Fruit fly (Drosophila melanogaster) whole organism, embryonic: ENCODE results near the gene witty.
A peak's percentile ranks its signal among the peaks of the same experiment; 100 is the strongest.

Source experiments
- Atf6 ChIP-seq: fragments of 200-800 bp; sonication (Bioruptor generic); IDR thresholded peaks from 2 replicates; pipeline ENCODE4 v1.3.6; 2022; ENCODE audit warnings: missing biosample characterization, missing genetic modification characterization
- BEAF-32 ChIP-seq: fragments of 200-800 bp; sonication (Bioruptor generic); optimal IDR thresholded peaks from 3 replicates; lab custom pipeline; 2017; ENCODE audit warnings: missing biosample characterization, missing genetic modification characterization, mild to moderate bottlenecking, moderate library complexity, missing genetic modification reagents
- Blimp-1 ChIP-seq: fragments of 200-800 bp; sonication (Bioruptor generic); optimal IDR thresholded peaks from 3 replicates; lab custom pipeline; 2018; ENCODE audit warnings: missing biosample characterization, missing genetic modification characterization, mild to moderate bottlenecking, moderate library complexity, missing genetic modification reagents
- C15 ChIP-seq: fragments of 200-800 bp; sonication (Bioruptor generic); IDR thresholded peaks from 3 replicates; pipeline ENCODE4 v1.3.6; 2022; ENCODE audit warnings: missing biosample characterization, missing genetic modification characterization
- CG10654 ChIP-seq: fragments of 200-800 bp; sonication (Bioruptor generic); optimal IDR thresholded peaks from 2 replicates; lab custom pipeline; 2016; ENCODE audit warnings: missing biosample characterization, missing genetic modification characterization
- CG11456 ChIP-seq: fragments of 200-800 bp; sonication (Bioruptor generic); IDR thresholded peaks from 3 replicates; pipeline ENCODE4 v1.3.6; 2022; ENCODE audit warnings: missing biosample characterization, missing genetic modification characterization
- CG11560 ChIP-seq: fragments of 200-800 bp; sonication (Bioruptor generic); IDR thresholded peaks from 3 replicates; pipeline ENCODE4 v1.3.6; 2022; ENCODE audit warnings: missing biosample characterization, missing genetic modification characterization
- CG11695 ChIP-seq: fragments of 200-800 bp; sonication (Bioruptor generic); IDR thresholded peaks from 3 replicates; pipeline ENCODE4 v1.3.6; 2022; ENCODE audit warnings: missing biosample characterization, missing genetic modification characterization
- CG12299 ChIP-seq: fragments of 200-800 bp; sonication (Bioruptor generic); optimal IDR thresholded peaks from 2 replicates; lab custom pipeline; 2018; ENCODE audit warnings: missing biosample characterization, mild to moderate bottlenecking, missing genetic modification characterization
- CG12769 ChIP-seq: fragments of 200-800 bp; sonication (Bioruptor generic); optimal IDR thresholded peaks from 2 replicates; lab custom pipeline; 2019; ENCODE audit warnings: missing biosample characterization, mild to moderate bottlenecking, missing genetic modification characterization, moderate library complexity
- CG16863 ChIP-seq: fragments of 200-800 bp; sonication (Bioruptor generic); optimal IDR thresholded peaks from 3 replicates; lab custom pipeline; 2016; ENCODE audit warnings: missing biosample characterization, missing genetic modification characterization
- CG17328 ChIP-seq: fragments of 200-800 bp; sonication (Bioruptor generic); IDR thresholded peaks from 2 replicates; pipeline ENCODE4 v1.3.6; 2022; ENCODE audit warnings: missing biosample characterization, missing genetic modification characterization
- CG17361 ChIP-seq: fragments of 200-800 bp; sonication (Bioruptor generic); IDR thresholded peaks from 3 replicates; pipeline ENCODE4 v1.3.6; 2022; ENCODE audit warnings: missing biosample characterization, missing genetic modification characterization
- CG18262 ChIP-seq: fragments of 200-800 bp; optimal IDR thresholded peaks from 3 replicates; lab custom pipeline; 2019; ENCODE audit warnings: missing biosample characterization, mild to moderate bottlenecking, missing genetic modification characterization, moderate library complexity
- CG1832 ChIP-seq: fragments of 200-800 bp; sonication (Bioruptor generic); optimal IDR thresholded peaks from 2 replicates; lab custom pipeline; 2017; ENCODE audit warnings: missing biosample characterization, mild to moderate bottlenecking, missing genetic modification characterization, inconsistent platforms
- CG18764 ChIP-seq: fragments of 200-800 bp; sonication (Bioruptor generic); optimal IDR thresholded peaks from 3 replicates; lab custom pipeline; 2016; ENCODE audit warnings: missing biosample characterization, missing genetic modification characterization
- CG2202 ChIP-seq: fragments of 200-800 bp; sonication (Bioruptor generic); optimal IDR thresholded peaks from 2 replicates; lab custom pipeline; 2018; ENCODE audit warnings: missing biosample characterization, mild to moderate bottlenecking, missing genetic modification characterization
- CG32532 ChIP-seq: fragments of 200-800 bp; sonication (Bioruptor generic); IDR thresholded peaks from 2 replicates; pipeline ENCODE4 v1.3.6; 2022; ENCODE audit warnings: missing biosample characterization, missing genetic modification characterization
- CG33213 ChIP-seq: fragments of 200-800 bp; sonication (Bioruptor generic); optimal IDR thresholded peaks from 3 replicates; lab custom pipeline; 2016; ENCODE audit warnings: missing biosample characterization, missing genetic modification characterization
- CG42726 ChIP-seq: fragments of 200-800 bp; sonication (Bioruptor generic); IDR thresholded peaks from 2 replicates; pipeline ENCODE4 v1.3.6; 2022; ENCODE audit warnings: missing biosample characterization, missing genetic modification characterization; ENCODE audit not compliant: partially characterized antibody
- CG6791 ChIP-seq: fragments of 200-800 bp; sonication (Bioruptor generic); IDR thresholded peaks from 3 replicates; pipeline ENCODE4 v1.3.6; 2022; ENCODE audit warnings: missing biosample characterization, missing genetic modification characterization; ENCODE audit not compliant: partially characterized antibody
- CG7963 ChIP-seq: fragments of 200-800 bp; sonication (Bioruptor generic); IDR thresholded peaks from 3 replicates; pipeline ENCODE4 v1.3.6; 2022; ENCODE audit warnings: missing biosample characterization, missing genetic modification characterization; ENCODE audit not compliant: partially characterized antibody
- CG8089 ChIP-seq: fragments of 200-800 bp; sonication (Bioruptor generic); optimal IDR thresholded peaks from 3 replicates; lab custom pipeline; 2016; ENCODE audit warnings: missing biosample characterization, missing genetic modification characterization
- CG8388 ChIP-seq: fragments of 200-800 bp; sonication (Bioruptor generic); optimal IDR thresholded peaks from 2 replicates; lab custom pipeline; 2019; ENCODE audit warnings: missing biosample characterization, mild to moderate bottlenecking, missing genetic modification characterization, moderate library complexity
- Ets65A ChIP-seq: fragments of 200-800 bp; sonication (Bioruptor generic); peaks from one replicate; lab custom pipeline; 2016; ENCODE audit warnings: missing biosample characterization, missing genetic modification characterization
- Hand ChIP-seq: fragments of 200-800 bp; sonication (Bioruptor generic); optimal IDR thresholded peaks from 2 replicates; lab custom pipeline; 2017; ENCODE audit warnings: mild to moderate bottlenecking, missing biosample characterization, missing genetic modification reagents, missing genetic modification characterization
- HmgD ChIP-seq: fragments of 200-800 bp; sonication (Bioruptor generic); optimal IDR thresholded peaks from 3 replicates; lab custom pipeline; 2016; ENCODE audit warnings: missing biosample characterization, missing genetic modification characterization
- Hr39 ChIP-seq: fragments of >200 bp; optimal IDR thresholded peaks from 2 replicates; lab custom pipeline; 2017
- MTF-1 ChIP-seq: fragments of 200-800 bp; sonication (Bioruptor generic); optimal IDR thresholded peaks from 2 replicates; lab custom pipeline; 2018; ENCODE audit warnings: missing biosample characterization, mild to moderate bottlenecking, missing genetic modification characterization, borderline replicate concordance
- Neu2 ChIP-seq: fragments of 200-800 bp; sonication (Bioruptor generic); optimal IDR thresholded peaks from 3 replicates; lab custom pipeline; 2016; ENCODE audit warnings: missing biosample characterization, missing genetic modification characterization, borderline replicate concordance
- Oli ChIP-seq: fragments of 200-800 bp; sonication (Bioruptor generic); optimal IDR thresholded peaks from 2 replicates; lab custom pipeline; 2018; ENCODE audit warnings: missing biosample characterization, mild to moderate bottlenecking, missing genetic modification characterization, moderate library complexity
- Optix ChIP-seq: fragments of 200-800 bp; sonication (Bioruptor generic); IDR thresholded peaks from 3 replicates; pipeline ENCODE4 v1.3.6; 2022; ENCODE audit warnings: missing biosample characterization, missing genetic modification characterization
- Scr ChIP-seq: fragments of 200-800 bp; sonication (Bioruptor generic); IDR thresholded peaks from 2 replicates; pipeline ENCODE4 v1.3.6; 2022; ENCODE audit warnings: missing biosample characterization, missing genetic modification characterization; ENCODE audit not compliant: partially characterized antibody
- Stat92E ChIP-seq, 3 experiments: fragments of >200 bp in 2 of 3; fragments of 200-800 bp in 1 of 3; sonication (Bioruptor generic) in 1 of 3; optimal IDR thresholded peaks; 2 replicates each; lab custom pipeline; 2017 to 2019; ENCODE audit warnings: missing biosample characterization in 3 of 3, missing genetic modification characterization in 3 of 3, mild to moderate bottlenecking in 1 of 3, moderate library complexity in 1 of 3
- az2 ChIP-seq: fragments of 200-800 bp; sonication (Bioruptor generic); optimal IDR thresholded peaks from 3 replicates; lab custom pipeline; 2016; ENCODE audit warnings: missing biosample characterization, missing genetic modification characterization
- bcd ChIP-seq: fragments of 200-800 bp; sonication (Bioruptor generic); optimal IDR thresholded peaks from 2 replicates; lab custom pipeline; 2017; ENCODE audit warnings: missing biosample characterization, mild to moderate bottlenecking, missing genetic modification characterization
- chif ChIP-seq, 2 experiments: fragments of 200-800 bp; sonication (Bioruptor generic); optimal IDR thresholded peaks; 3 replicates each; lab custom pipeline; 2016; ENCODE audit warnings: missing biosample characterization in 2 of 2, missing genetic modification characterization in 2 of 2
- chinmo ChIP-seq: fragments of 200-800 bp; sonication (Bioruptor generic); IDR thresholded peaks from 4 replicates; pipeline ENCODE4 v1.3.6; 2022; ENCODE audit warnings: missing biosample characterization, missing genetic modification characterization; ENCODE audit not compliant: partially characterized antibody
- chm ChIP-seq: fragments of 200-800 bp; sonication (Bioruptor generic); IDR thresholded peaks from 2 replicates; pipeline ENCODE4 v1.3.6; 2022; ENCODE audit warnings: missing biosample characterization, missing genetic modification characterization
- crol ChIP-seq: fragments of 200-800 bp; sonication (Bioruptor generic); IDR thresholded peaks from 2 replicates; pipeline ENCODE4 v1.3.6; 2022; ENCODE audit warnings: missing biosample characterization, missing genetic modification characterization
- da ChIP-seq: fragments of 200-800 bp; sonication (Bioruptor generic); optimal IDR thresholded peaks from 2 replicates; lab custom pipeline; 2016; ENCODE audit warnings: missing biosample characterization, missing genetic modification characterization
- fd102C ChIP-seq: fragments of 200-800 bp; sonication (Bioruptor generic); optimal IDR thresholded peaks from 2 replicates; lab custom pipeline; 2018; ENCODE audit warnings: missing biosample characterization, mild to moderate bottlenecking, missing genetic modification characterization, moderate library complexity
- luna ChIP-seq: fragments of 200-800 bp; sonication (Bioruptor generic); optimal IDR thresholded peaks from 2 replicates; lab custom pipeline; 2016; ENCODE audit warnings: missing biosample characterization, missing genetic modification characterization
- nerfin-1 ChIP-seq: fragments of 200-800 bp; sonication (Bioruptor generic); optimal IDR thresholded peaks from 3 replicates; lab custom pipeline; 2019; ENCODE audit warnings: missing biosample characterization, mild to moderate bottlenecking, missing genetic modification characterization, moderate library complexity
- sd ChIP-seq: fragments of 200-800 bp; sonication (Bioruptor generic); optimal IDR thresholded peaks from 3 replicates; lab custom pipeline; 2018; ENCODE audit warnings: missing biosample characterization, mild to moderate bottlenecking, missing genetic modification characterization, moderate library complexity
- shn ChIP-seq: fragments of 200-800 bp; sonication (Bioruptor generic); optimal IDR thresholded peaks from 3 replicates; lab custom pipeline; 2016; ENCODE audit warnings: missing biosample characterization, missing genetic modification characterization
- ssp ChIP-seq: fragments of 200-800 bp; sonication (Bioruptor generic); IDR thresholded peaks from 2 replicates; pipeline ENCODE4 v1.3.6; 2022; ENCODE audit warnings: missing biosample characterization, missing genetic modification characterization
- wek ChIP-seq: fragments of 200-800 bp; sonication (Bioruptor generic); optimal IDR thresholded peaks from 3 replicates; lab custom pipeline; 2018; ENCODE audit warnings: missing biosample characterization, mild to moderate bottlenecking, missing genetic modification characterization, moderate library complexity

The witty gene

DNA sequence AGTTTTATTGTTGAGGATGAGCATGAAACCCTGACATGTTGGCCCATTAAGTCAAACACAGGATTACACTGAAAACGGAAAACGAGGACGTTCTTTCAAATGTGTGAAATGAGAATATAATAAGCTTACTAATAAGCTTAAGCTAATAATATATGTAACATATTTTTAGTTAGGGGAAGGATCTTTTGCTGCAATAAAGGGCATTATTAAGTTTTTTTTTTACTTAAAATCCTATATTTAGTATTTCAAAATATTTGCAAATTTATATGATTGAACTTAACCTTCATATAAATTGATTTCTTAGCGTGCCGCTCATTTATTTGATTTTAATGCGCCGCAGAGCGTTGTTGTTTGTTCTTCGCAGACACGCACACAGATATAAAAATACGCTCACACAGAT, 4.9 kb upstream of the witty start (continued):
- no peak for TF ChIP-seq CG12769
- TF ChIP-seq CG32532 (GFP tag; lab: Robert Waterston, UW) = no peak
- no peak for TF ChIP-seq Optix (GFP tag; lab: Robert Waterston, UW)
- no peak for TF ChIP-seq HmgD (GFP tag; lab: Kevin White, UChicago)
- no peak for TF ChIP-seq wek
- peak; percentile 31; the same call in 1 of the 2 replicates for TF ChIP-seq Atf6 (GFP tag; lab: Robert Waterston, UW)
- no peak for TF ChIP-seq az2 (GFP tag; lab: Kevin White, UChicago)
- TF ChIP-seq Stat92E (GFP tag; optimal IDR thresholded peaks at IDR 0.05; lab: Kevin White, UChicago) = no peak
- TF ChIP-seq CG2202 = no peak
- no peak for TF ChIP-seq C15
- TF ChIP-seq CG7963 = no peak

- TF ChIP-seq crol (GFP tag; lab: Robert Waterston, UW) = peak; percentile 41
- TF ChIP-seq da (GFP tag; lab: Kevin White, UChicago) = no peak
- no peak for TF ChIP-seq CG12299 (tag; lab: Kevin White, UChicago)
- TF ChIP-seq Hr39 (lab: Kevin White, UChicago) = peak; percentile 75
- TF ChIP-seq CG7963 = 0 out of 3 replicates have a peak, but pooled peaks have one; percentile 13
Measured at dm6 chr2L:8333624-8334023, 4.5 kb upstream of the witty start.

dm6 chr2L:8334705-8335104, 3.4 kb upstream of the witty start:
- TF ChIP-seq CG8388 (GFP tag; lab: Kevin White, UChicago) = no peak
- TF ChIP-seq CG6791 (GFP tag; lab: Robert Waterston, UW) = no peak
- no peak for TF ChIP-seq CG18764 (GFP tag; lab: Kevin White, UChicago)
- TF ChIP-seq MTF-1 (GFP tag; lab: Kevin White, UChicago) = no peak
- TF ChIP-seq chm (GFP tag; lab: Robert Waterston, UW) = no peak
- no peak for TF ChIP-seq CG17361 (GFP tag; lab: Robert Waterston, UW)
- no peak for TF ChIP-seq Ets65A (GFP tag; lab: Kevin White, UChicago)
- no peak for TF ChIP-seq luna (GFP tag; lab: Kevin White, UChicago)
- no peak for TF ChIP-seq CG17328 (GFP tag; lab: Robert Waterston, UW)
- no peak for TF ChIP-seq CG18262 (tag; lab: Kevin White, UChicago)
- no peak for TF ChIP-seq chif (GFP tag; optimal IDR thresholded peaks at IDR 0.05; lab: Kevin White, UChicago)
- TF ChIP-seq ssp (GFP tag; lab: Robert Waterston, UW) = no peak
- no peak for TF ChIP-seq CG1832 (GFP tag; lab: Kevin White, UChicago)
- TF ChIP-seq bcd = no peak
- TF ChIP-seq chinmo = 0 out of 4 replicates have a peak, but pooled peaks have one; percentile 68
- no peak for TF ChIP-seq Hand (GFP tag; lab: Kevin White, UChicago)
- no peak for TF ChIP-seq sd (tag; lab: Kevin White, UChicago)
- no peak for TF ChIP-seq Scr (GFP tag; lab: Robert Waterston, UW)
- no peak for TF ChIP-seq CG11695 (GFP tag; lab: Robert Waterston, UW)
- TF ChIP-seq Blimp-1 = no peak
- no peak for TF ChIP-seq Neu2 (GFP tag; lab: Kevin White, UChicago)
- TF ChIP-seq CG42726 (GFP tag; lab: Robert Waterston, UW) = peak; percentile 63; the same call in 1 of the 2 replicates
- TF ChIP-seq BEAF-32 = no peak
- TF ChIP-seq CG11456 (GFP tag; lab: Robert Waterston, UW) = no peak
- TF ChIP-seq CG10654 (GFP tag; lab: Kevin White, UChicago) = no peak
- TF ChIP-seq fd102C (GFP tag; lab: Kevin White, UChicago) = no peak
- no peak for TF ChIP-seq CG8089 (GFP tag; lab: Kevin White, UChicago)
- no peak for TF ChIP-seq nerfin-1 (tag; lab: Kevin White, UChicago)
- TF ChIP-seq Optix (GFP tag; lab: Robert Waterston, UW) = 0 out of 3 replicates have a peak, but pooled peaks have one; percentile 24
- no peak for TF ChIP-seq Oli (tag; lab: Kevin White, UChicago)
- TF ChIP-seq shn (GFP tag; lab: Kevin White, UChicago) = no peak
- no peak for TF ChIP-seq CG16863 (GFP tag; lab: Kevin White, UChicago)
- TF ChIP-seq CG33213 (GFP tag; lab: Kevin White, UChicago) = no peak
- TF ChIP-seq CG11560 (tag; lab: Robert Waterston, UW) = no peak
